Fruit fly (Drosophila melanogaster) whole organism, embryonic: Measurements from ENCODE around the gene CG14286.

Experiments
- Aef1 ChIP-seq: fragments of 200-800 bp; sonication (Bioruptor generic); IDR thresholded peaks from 3 replicates; pipeline ENCODE4 v1.3.6; 2022; ENCODE audit warnings: missing biosample characterization, missing genetic modification characterization
- Atf6 ChIP-seq: fragments of 200-800 bp; sonication (Bioruptor generic); IDR thresholded peaks from 2 replicates; pipeline ENCODE4 v1.3.6; 2022; ENCODE audit warnings: missing biosample characterization, missing genetic modification characterization
- BEAF-32 ChIP-seq: fragments of 200-800 bp; sonication (Bioruptor generic); optimal IDR thresholded peaks from 3 replicates; lab custom pipeline; 2017; ENCODE audit warnings: missing biosample characterization, missing genetic modification characterization, mild to moderate bottlenecking, moderate library complexity, missing genetic modification reagents
- CG10654 ChIP-seq: fragments of 200-800 bp; sonication (Bioruptor generic); optimal IDR thresholded peaks from 2 replicates; lab custom pipeline; 2016; ENCODE audit warnings: missing biosample characterization, missing genetic modification characterization
- CG11093 ChIP-seq: fragments of 200-800 bp; sonication (Bioruptor generic); IDR thresholded peaks from 3 replicates; pipeline ENCODE4 v1.3.6; 2022; ENCODE audit warnings: missing biosample characterization, missing genetic modification characterization
- CG12769 ChIP-seq: fragments of 200-800 bp; sonication (Bioruptor generic); optimal IDR thresholded peaks from 2 replicates; lab custom pipeline; 2019; ENCODE audit warnings: missing biosample characterization, mild to moderate bottlenecking, missing genetic modification characterization, moderate library complexity
- CG13775 ChIP-seq: fragments of 200-800 bp; sonication (Bioruptor generic); optimal IDR thresholded peaks from 3 replicates; lab custom pipeline; 2017; ENCODE audit warnings: missing biosample characterization, mild to moderate bottlenecking, missing genetic modification characterization
- CG14050 ChIP-seq: fragments of 200-800 bp; sonication (Bioruptor generic); IDR thresholded peaks from 3 replicates; pipeline ENCODE4 v1.3.6; 2022; ENCODE audit warnings: missing biosample characterization, missing genetic modification characterization
- CG14667 ChIP-seq: fragments of 200-800 bp; sonication (Bioruptor generic); IDR thresholded peaks from 2 replicates; pipeline ENCODE4 v1.3.6; 2022; ENCODE audit warnings: missing biosample characterization, missing genetic modification characterization
- CG14710 ChIP-seq: fragments of 200-800 bp; sonication (Bioruptor generic); optimal IDR thresholded peaks from 3 replicates; lab custom pipeline; 2019; ENCODE audit warnings: missing biosample characterization, mild to moderate bottlenecking, missing genetic modification characterization, moderate library complexity
- CG15073 ChIP-seq: fragments of 200-800 bp; sonication (Bioruptor generic); optimal IDR thresholded peaks from 2 replicates; lab custom pipeline; 2016; ENCODE audit warnings: missing biosample characterization, missing genetic modification characterization
- CG18599 ChIP-seq: fragments of 200-800 bp; sonication (Bioruptor generic); optimal IDR thresholded peaks from 3 replicates; lab custom pipeline; 2017; ENCODE audit warnings: missing biosample characterization, missing genetic modification characterization, mild to moderate bottlenecking, moderate library complexity, missing genetic modification reagents
- CG18764 ChIP-seq: fragments of 200-800 bp; sonication (Bioruptor generic); optimal IDR thresholded peaks from 3 replicates; lab custom pipeline; 2016; ENCODE audit warnings: missing biosample characterization, missing genetic modification characterization
- CG2129 ChIP-seq: fragments of 200-800 bp; sonication (Bioruptor generic); IDR thresholded peaks from 2 replicates; pipeline ENCODE4 v1.3.6; 2022; ENCODE audit warnings: missing biosample characterization, missing genetic modification characterization; ENCODE audit not compliant: partially characterized antibody
- CG31441 ChIP-seq: fragments of 200-800 bp; sonication (Bioruptor generic); IDR thresholded peaks from 2 replicates; pipeline ENCODE4 v1.3.6; 2022; ENCODE audit warnings: missing biosample characterization, missing genetic modification characterization
- CG43689 ChIP-seq: fragments of 200-800 bp; sonication (Bioruptor generic); IDR thresholded peaks from 2 replicates; pipeline ENCODE4 v1.3.6; 2022; ENCODE audit warnings: missing biosample characterization, missing genetic modification characterization
- CG5953 ChIP-seq: fragments of 200-800 bp; sonication (Bioruptor generic); IDR thresholded peaks from 2 replicates; pipeline ENCODE4 v1.3.6; 2022; ENCODE audit warnings: missing biosample characterization, missing genetic modification characterization
- CG7556 ChIP-seq: fragments of 200-800 bp; sonication (Bioruptor generic); optimal IDR thresholded peaks from 2 replicates; lab custom pipeline; 2017; ENCODE audit warnings: missing biosample characterization, mild to moderate bottlenecking, missing genetic modification characterization
- CG7928 ChIP-seq: fragments of 200-800 bp; sonication (Bioruptor generic); optimal IDR thresholded peaks from 2 replicates; lab custom pipeline; 2017; ENCODE audit warnings: missing biosample characterization, mild to moderate bottlenecking, missing genetic modification characterization
- CG7987 ChIP-seq: fragments of 200-800 bp; sonication (Bioruptor generic); optimal IDR thresholded peaks from 2 replicates; lab custom pipeline; 2018; ENCODE audit warnings: missing biosample characterization, mild to moderate bottlenecking, missing genetic modification characterization, moderate library complexity
- CG8089 ChIP-seq: fragments of 200-800 bp; sonication (Bioruptor generic); optimal IDR thresholded peaks from 3 replicates; lab custom pipeline; 2016; ENCODE audit warnings: missing biosample characterization, missing genetic modification characterization
- CG9797 ChIP-seq: fragments of 200-800 bp; sonication (Bioruptor generic); optimal IDR thresholded peaks from 3 replicates; lab custom pipeline; 2018; ENCODE audit warnings: missing biosample characterization, mild to moderate bottlenecking, missing genetic modification characterization
- CHES-1-like ChIP-seq: fragments of 200-800 bp; sonication (Bioruptor generic); optimal IDR thresholded peaks from 2 replicates; lab custom pipeline; 2016; ENCODE audit warnings: missing biosample characterization, missing genetic modification characterization
- CoRest ChIP-seq: fragments of 200-800 bp; sonication (Bioruptor generic); optimal IDR thresholded peaks from 3 replicates; lab custom pipeline; 2018; ENCODE audit warnings: missing biosample characterization, mild to moderate bottlenecking, missing genetic modification characterization, moderate library complexity
- Dll ChIP-seq: fragments of 200-800 bp; sonication (Bioruptor generic); IDR thresholded peaks from 4 replicates; pipeline ENCODE4 v1.3.6; 2022; ENCODE audit warnings: missing biosample characterization, missing genetic modification characterization; ENCODE audit not compliant: partially characterized antibody
- HLHmδ ChIP-seq: fragments of 200-800 bp; sonication (Bioruptor generic); optimal IDR thresholded peaks from 2 replicates; lab custom pipeline; 2018; ENCODE audit warnings: missing biosample characterization, mild to moderate bottlenecking, missing genetic modification characterization, moderate library complexity
- Max ChIP-seq: fragments of 200-800 bp; sonication (Bioruptor generic); optimal IDR thresholded peaks from 2 replicates; lab custom pipeline; 2016; ENCODE audit warnings: missing biosample characterization, mild to moderate bottlenecking, missing genetic modification characterization
- Mes4 ChIP-seq: fragments of 200-800 bp; sonication (Bioruptor generic); optimal IDR thresholded peaks from 2 replicates; lab custom pipeline; 2016; ENCODE audit warnings: missing biosample characterization, missing genetic modification characterization
- NC2β ChIP-seq: fragments of 200-800 bp; sonication (Bioruptor generic); optimal IDR thresholded peaks from 2 replicates; lab custom pipeline; 2016; ENCODE audit warnings: missing biosample characterization, missing genetic modification characterization
- Oli ChIP-seq: fragments of 200-800 bp; sonication (Bioruptor generic); optimal IDR thresholded peaks from 2 replicates; lab custom pipeline; 2018; ENCODE audit warnings: missing biosample characterization, mild to moderate bottlenecking, missing genetic modification characterization, moderate library complexity
- TFAM ChIP-seq: fragments of 200-800 bp; sonication (Bioruptor generic); optimal IDR thresholded peaks from 2 replicates; lab custom pipeline; 2017; ENCODE audit warnings: missing biosample characterization, missing genetic modification characterization, inconsistent platforms
- Vsx1 ChIP-seq: fragments of 200-800 bp; sonication (Bioruptor generic); optimal IDR thresholded peaks from 2 replicates; lab custom pipeline; 2017; ENCODE audit warnings: missing biosample characterization, mild to moderate bottlenecking, missing genetic modification characterization, missing genetic modification reagents
- ab ChIP-seq: fragments of 200-800 bp; sonication (Bioruptor generic); optimal IDR thresholded peaks from 2 replicates; lab custom pipeline; 2016; ENCODE audit warnings: missing biosample characterization, missing genetic modification characterization
- cato ChIP-seq: fragments of 200-800 bp; sonication (Bioruptor generic); optimal IDR thresholded peaks from 2 replicates; lab custom pipeline; 2016; ENCODE audit warnings: missing biosample characterization, missing genetic modification characterization, borderline replicate concordance
- crc ChIP-seq: fragments of 200-800 bp; sonication (Bioruptor generic); optimal IDR thresholded peaks from 2 replicates; lab custom pipeline; 2016; ENCODE audit warnings: missing biosample characterization, missing genetic modification characterization
- croc ChIP-seq: fragments of 200-800 bp; sonication (Bioruptor generic); conservative IDR thresholded peaks from 3 replicates; pipeline ENCODE4 v1.3.6; 2022; ENCODE audit warnings: missing biosample characterization, missing genetic modification characterization
- dan ChIP-seq: fragments of 200-800 bp; sonication (Bioruptor generic); IDR thresholded peaks from 2 replicates; pipeline ENCODE4 v1.3.6; 2022; ENCODE audit warnings: missing biosample characterization, missing genetic modification characterization
- esg ChIP-seq: fragments of 200-800 bp; sonication (Bioruptor generic); conservative IDR thresholded peaks from 2 replicates; pipeline ENCODE4 v1.3.6; 2022; ENCODE audit warnings: missing biosample characterization, missing genetic modification characterization
- gfzf ChIP-seq: fragments of 200-800 bp; sonication (Bioruptor generic); optimal IDR thresholded peaks from 2 replicates; lab custom pipeline; 2016; ENCODE audit warnings: missing biosample characterization, mild to moderate bottlenecking, missing genetic modification characterization, moderate library complexity
- hth ChIP-seq: fragments of >200 bp; optimal IDR thresholded peaks from 2 replicates; lab custom pipeline; 2017; ENCODE audit warnings: inconsistent platforms
- inv ChIP-seq: fragments of 200-800 bp; sonication (Bioruptor generic); IDR thresholded peaks from 2 replicates; pipeline ENCODE4 v1.3.6; 2022; ENCODE audit warnings: missing biosample characterization, missing genetic modification characterization; ENCODE audit not compliant: partially characterized antibody
- lov ChIP-seq, 2 experiments: fragments of 200-800 bp in 1 of 2; fragments of >200 bp in 1 of 2; sonication (Bioruptor generic) in 1 of 2; IDR thresholded peaks in 1 of 2; optimal IDR thresholded peaks in 1 of 2; 2 replicates in 1 of 2; 3 replicates in 1 of 2; pipeline versions ENCODE4 v1.3.6 to Lab custom; 2017 to 2022; ENCODE audit warnings: missing biosample characterization in 1 of 2, missing genetic modification characterization in 1 of 2
- otp ChIP-seq: fragments of 200-800 bp; sonication (Bioruptor generic); IDR thresholded peaks from 3 replicates; pipeline ENCODE4, ENCODE4 v1.3.6; 2022; ENCODE audit warnings: missing biosample characterization, missing genetic modification characterization
- pros ChIP-seq: fragments of 200-800 bp; sonication (Bioruptor generic); optimal IDR thresholded peaks from 3 replicates; lab custom pipeline; 2019; ENCODE audit warnings: missing biosample characterization, mild to moderate bottlenecking, missing genetic modification characterization, moderate library complexity
- salm ChIP-seq: fragments of 200-800 bp; sonication (Bioruptor generic); optimal IDR thresholded peaks from 2 replicates; lab custom pipeline; 2018; ENCODE audit warnings: missing biosample characterization, mild to moderate bottlenecking, missing genetic modification characterization
- sug ChIP-seq: fragments of 200-800 bp; optimal IDR thresholded peaks from 2 replicates; lab custom pipeline; 2019; ENCODE audit warnings: missing biosample characterization, mild to moderate bottlenecking, missing genetic modification characterization, moderate library complexity
- vnd ChIP-seq: fragments of 200-800 bp; sonication (Bioruptor generic); IDR thresholded peaks from 3 replicates; pipeline ENCODE4 v1.3.6; 2022; ENCODE audit warnings: missing biosample characterization, missing genetic modification characterization; ENCODE audit not compliant: partially characterized antibody

Gene CG14286

DNA sequence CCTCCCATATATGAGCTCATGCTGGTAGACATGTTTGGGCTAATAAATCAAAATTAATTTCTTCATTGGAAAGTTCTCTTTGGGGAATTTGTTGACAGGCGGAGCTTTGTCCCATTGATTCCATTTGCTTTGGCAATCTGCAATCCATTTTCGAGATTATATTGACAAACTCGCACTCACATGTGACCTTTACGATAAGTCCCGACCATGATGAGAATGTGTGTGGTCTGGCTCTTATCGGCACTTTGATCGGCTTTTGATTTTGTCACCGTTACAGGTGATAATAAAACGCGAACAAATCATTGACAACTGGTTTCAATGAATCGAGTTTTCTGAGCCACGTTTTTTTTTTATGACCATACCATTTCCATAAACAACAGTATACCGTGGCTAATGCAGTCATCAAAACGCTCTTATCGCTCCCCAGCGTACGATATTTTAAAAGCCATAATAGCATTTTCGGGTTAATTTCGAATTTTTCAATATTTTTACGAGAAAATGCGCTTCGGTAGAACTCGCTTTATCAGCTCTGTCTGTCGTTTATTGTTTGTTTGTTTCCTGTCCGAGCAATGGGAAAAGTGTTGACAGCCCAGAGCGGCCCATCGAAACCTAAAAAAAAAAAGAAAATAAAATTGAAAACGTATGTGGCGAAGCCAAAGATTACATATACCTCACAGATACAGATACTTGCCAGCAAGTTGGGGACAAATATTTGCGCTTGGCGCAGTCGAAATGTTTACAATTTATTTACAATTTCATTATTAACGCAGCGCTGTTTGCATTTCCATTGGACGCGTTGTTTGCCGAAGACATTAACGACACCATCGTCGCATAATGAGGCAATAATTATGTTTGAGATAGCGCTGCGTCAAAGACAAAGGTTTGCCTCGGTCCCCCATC, 26.3 kb upstream of the CG14286 start (continued):
- TF ChIP-seq Max (no peak), CG10654 (GFP tag; lab: Kevin White, UChicago) (no peak), CG14667 (no peak), CG7987 (peak; percentile 57), pros (GFP tag; lab: Kevin White, UChicago) (no peak), Dll (GFP tag; lab: Robert Waterston, UW) (0 out of 4 replicates have a peak, but pooled peaks have one; percentile 12), gfzf (GFP tag; lab: Kevin White, UChicago) (no peak), Aef1 (GFP tag; lab: Robert Waterston, UW) (no peak), hth (lab: Kevin White, UChicago) (no peak), TFAM (no peak), sug (tag; lab: Kevin White, UChicago) (peak; percentile 41), CHES-1-like (peak; percentile 72), croc (GFP tag; lab: Robert Waterston, UW) (no peak; the same call in 2 of the 3 replicates), CG43689 (GFP tag; lab: Robert Waterston, UW) (no peak), cato (GFP tag; lab: Kevin White, UChicago) (peak; percentile 73), esg (no peak), vnd (GFP tag; lab: Robert Waterston, UW) (no peak), CG2129 (GFP tag; lab: Robert Waterston, UW) (no peak), CG15073 (GFP tag; lab: Kevin White, UChicago) (peak; percentile 20), CG7928 (no peak), CG9797 (GFP tag; lab: Kevin White, UChicago) (peak; percentile 10), Vsx1 (GFP tag; lab: Kevin White, UChicago) (peak; percentile 84), Oli (tag; lab: Kevin White, UChicago) (peak; percentile 56), CG18764 (GFP tag; lab: Kevin White, UChicago) (peak; percentile 25), Mes4 (GFP tag; lab: Kevin White, UChicago) (peak; percentile 76), CG13775 (peak; percentile 65), Atf6 (GFP tag; lab: Robert Waterston, UW) (peak; percentile 49; the same call in 1 of the 2 replicates), CG18599 (peak; percentile 6), HLHmδ (GFP tag; lab: Kevin White, UChicago) (peak; percentile 67), inv (GFP tag; lab: Robert Waterston, UW) (no peak), dan (GFP tag; lab: Robert Waterston, UW) (no peak), BEAF-32 (GFP tag; lab: Kevin White, UChicago) (no peak), CG8089 (GFP tag; lab: Kevin White, UChicago) (peak; percentile 85), salm (tag; lab: Kevin White, UChicago) (peak; percentile 92), otp (peak; percentile 96), NC2β (GFP tag; lab: Kevin White, UChicago) (peak; percentile 77), CoRest (tag; lab: Kevin White, UChicago) (peak; percentile 68), CG14050 (GFP tag; lab: Robert Waterston, UW) (no peak; the same call in 2 of the 3 replicates), ab (no peak), lov (optimal IDR thresholded peaks at IDR 0.05; lab: Kevin White, UChicago) (no peak), lov (GFP tag; IDR thresholded peaks at IDR 0.05; lab: Robert Waterston, UW) (peak; percentile 81; the same call in 2 of the 3 replicates), CG11093 (GFP tag; lab: Robert Waterston, UW) (peak; percentile 10; the same call in 1 of the 3 replicates), CG7556 (GFP tag; lab: Kevin White, UChicago) (peak; percentile 71), crc (no peak), CG12769 (tag; lab: Kevin White, UChicago) (no peak), CG5953 (GFP tag; lab: Robert Waterston, UW) (peak; percentile 82), CG31441 (peak; percentile 74), CG14710 (tag; lab: Kevin White, UChicago) (peak; percentile 72)
